Fruit fly (Drosophila melanogaster): ENCODE measurements around the gene promL.

Gene promL

DNA sequence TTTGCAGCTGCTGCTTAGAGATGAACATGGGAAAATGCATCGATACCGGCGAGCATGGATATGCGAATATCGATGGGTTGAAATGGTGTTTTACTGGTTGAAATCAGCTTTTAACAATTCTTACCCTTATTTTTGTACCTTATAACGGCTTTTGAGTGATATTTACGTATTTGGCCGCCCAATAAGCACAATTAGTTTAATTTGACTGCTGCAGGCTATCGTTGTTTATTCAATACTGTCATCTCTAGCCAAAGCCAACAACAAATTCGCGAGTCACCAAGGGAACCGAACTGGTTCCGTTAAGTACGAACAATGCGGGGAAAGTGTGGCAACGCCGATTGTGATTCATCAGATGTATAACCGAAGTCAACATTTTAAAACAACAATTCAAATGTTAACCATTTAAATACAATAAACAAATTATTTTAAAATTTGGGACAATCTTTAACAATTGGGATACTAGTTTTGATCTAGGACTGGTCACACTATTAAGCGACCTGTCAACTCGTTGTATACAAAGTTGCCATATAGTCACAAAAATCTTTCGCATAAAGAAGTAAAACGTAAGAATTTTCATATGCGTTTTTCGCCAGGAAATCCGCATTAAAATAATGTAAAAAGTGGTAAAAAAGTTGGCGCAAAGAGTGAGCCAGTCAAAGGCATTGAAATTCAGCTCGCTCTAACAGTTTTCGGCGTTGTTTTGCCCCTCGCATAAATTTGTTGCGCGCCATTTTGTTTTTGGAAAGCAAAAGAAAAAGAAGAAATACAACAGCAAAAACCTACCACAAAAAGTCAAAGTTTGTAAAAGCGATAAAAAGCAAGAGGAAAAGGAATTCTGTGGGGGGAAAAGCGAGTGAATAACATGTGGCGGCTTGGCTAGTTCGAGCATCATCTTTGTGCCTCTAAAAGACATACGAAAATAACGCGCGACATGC, 20.9 kb upstream of the promL start, which contains the start of the genes Usp5 and BtbVII (continued):
- no peak for TF ChIP-seq dati (GFP tag; IDR thresholded peaks at IDR 0.05)
- no peak for TF ChIP-seq Asciz (GFP tag; optimal IDR thresholded peaks at IDR 0.05)
- peak; percentile 78 for TF ChIP-seq CG12769 (tag; optimal IDR thresholded peaks at IDR 0.05)
- TF ChIP-seq nau (GFP tag; optimal IDR thresholded peaks at IDR 0.05): no peak
- no peak for TF ChIP-seq CG17802 (tag; optimal IDR thresholded peaks at IDR 0.05)
- no peak for TF ChIP-seq Rx (GFP tag; IDR thresholded peaks at IDR 0.05)
- peak; percentile 64 for TF ChIP-seq CG13424 (tag; optimal IDR thresholded peaks at IDR 0.05)
- peak; percentile 18 for TF ChIP-seq twi (tag; optimal IDR thresholded peaks at IDR 0.05)
- peak; percentile 94 for TF ChIP-seq CG14860 (GFP tag; IDR thresholded peaks at IDR 0.05; ENCODE audit: partially characterized antibody)
- peak; percentile 18 for TF ChIP-seq sd (tag; optimal IDR thresholded peaks at IDR 0.05)
- TF ChIP-seq al (GFP tag; IDR thresholded peaks at IDR 0.05): peak; percentile 36; the same call in 1 of the 2 replicates
- peak; percentile 56 for TF ChIP-seq Side (GFP tag; optimal IDR thresholded peaks at IDR 0.05)
- no peak for TF ChIP-seq Nf-YA (GFP tag; IDR thresholded peaks at IDR 0.05)
- TF ChIP-seq cas (GFP tag; IDR thresholded peaks at IDR 0.05): no peak
- TF ChIP-seq CG13894 (tag; optimal IDR thresholded peaks at IDR 0.05): peak; percentile 75
- peak; percentile 34 for TF ChIP-seq caup (GFP tag; optimal IDR thresholded peaks at IDR 0.05; ENCODE audit: severe bottlenecking)
- TF ChIP-seq HLH3B (GFP tag; IDR thresholded peaks at IDR 0.05): 0 out of 2 replicates have a peak, but pooled peaks have one; percentile 14
- TF ChIP-seq Hr39 (optimal IDR thresholded peaks at IDR 0.05): no peak
- peak; percentile 29 for TF ChIP-seq CG4328 (GFP tag; optimal IDR thresholded peaks at IDR 0.05)
- TF ChIP-seq maf-S (GFP tag; optimal IDR thresholded peaks at IDR 0.05): peak; percentile 49
- TF ChIP-seq sna (GFP tag; IDR thresholded peaks at IDR 0.05; ENCODE audit: partially characterized antibody): peak; percentile 99
- no peak for TF ChIP-seq ken (GFP tag; IDR thresholded peaks at IDR 0.05)
- no peak for TF ChIP-seq CG43689 (GFP tag; IDR thresholded peaks at IDR 0.05)
- no peak for TF ChIP-seq Lim3 (GFP tag; IDR thresholded peaks at IDR 0.05)
- peak in 1 of 3 experiments; percentile 13 for TF ChIP-seq Stat92E (GFP tag; optimal IDR thresholded peaks at IDR 0.05)
- TF ChIP-seq CG30431 (GFP tag; optimal IDR thresholded peaks at IDR 0.05): peak; percentile 6
- no peak; the same call in 2 of the 3 replicates for TF ChIP-seq CG11695 (GFP tag; IDR thresholded peaks at IDR 0.05)
- 0 out of 2 replicates have a peak, but pooled peaks have one; percentile 27 for TF ChIP-seq CG6689 (GFP tag; IDR thresholded peaks at IDR 0.05)
- TF ChIP-seq br (optimal IDR thresholded peaks at IDR 0.05): no peak
- TF ChIP-seq lab (GFP tag; optimal IDR thresholded peaks at IDR 0.05): peak; percentile 67
- TF ChIP-seq CkIIα-i1 (GFP tag; IDR thresholded peaks at IDR 0.05): no peak
- TF ChIP-seq Fer3 (tag; optimal IDR thresholded peaks at IDR 0.05): peak; percentile 50
- no peak for TF ChIP-seq toy (GFP tag; IDR thresholded peaks at IDR 0.05)
- peak; percentile 96 for TF ChIP-seq Med (GFP tag)
- peak; percentile 71 for TF ChIP-seq Xrp1 (GFP tag; IDR thresholded peaks at IDR 0.05)
- no peak for TF ChIP-seq yki (optimal IDR thresholded peaks at IDR 0.05)
- peak; percentile 67 for TF ChIP-seq NFAT (GFP tag; IDR thresholded peaks at IDR 0.05)
- peak; percentile 20 for TF ChIP-seq CG4282 (GFP tag; optimal IDR thresholded peaks at IDR 0.05)
- peak; percentile 91 for TF ChIP-seq Bgb (GFP tag; IDR thresholded peaks at IDR 0.05; ENCODE audit: partially characterized antibody)
- TF ChIP-seq CG17186 (GFP tag; optimal IDR thresholded peaks at IDR 0.05): no peak
- TF ChIP-seq seq (GFP tag; IDR thresholded peaks at IDR 0.05): no peak
- peak; percentile 65 for TF ChIP-seq CG9727 (GFP tag; optimal IDR thresholded peaks at IDR 0.05)
- TF ChIP-seq gsb (GFP tag; IDR thresholded peaks at IDR 0.05): no peak
- no peak for TF ChIP-seq emc (GFP tag; optimal IDR thresholded peaks at IDR 0.05)
- TF ChIP-seq cad (GFP tag; optimal IDR thresholded peaks at IDR 0.05): no peak
- no peak for TF ChIP-seq Neu2 (GFP tag; optimal IDR thresholded peaks at IDR 0.05; ENCODE audit: borderline replicate concordance)
- TF ChIP-seq dysf (GFP tag; IDR thresholded peaks at IDR 0.05): peak; percentile 62; the same call in 2 of the 3 replicates
- TF ChIP-seq Taf1 (GFP tag; IDR thresholded peaks at IDR 0.05): peak; percentile 48
- peak; percentile 10 for TF ChIP-seq CG9876 (GFP tag; optimal IDR thresholded peaks at IDR 0.05)
